Fruit fly (Drosophila melanogaster): ENCODE results near the gene Nubp2.

- TF ChIP-seq CG10348 (GFP tag; IDR thresholded peaks at IDR 0.05), result no peak
- no peak for TF ChIP-seq CG8159 (tag; optimal IDR thresholded peaks at IDR 0.05)
- no peak for TF ChIP-seq CG8301 (tag; optimal IDR thresholded peaks at IDR 0.05)
- TF ChIP-seq fd96Ca (GFP tag; IDR thresholded peaks at IDR 0.05), result no peak
- no peak for TF ChIP-seq gl (tag; optimal IDR thresholded peaks at IDR 0.05)
- no peak for TF ChIP-seq Ets98B (GFP tag; IDR thresholded peaks at IDR 0.05)
- no peak for TF ChIP-seq Pif1A (GFP tag; optimal IDR thresholded peaks at IDR 0.05)
- TF ChIP-seq Snoo (tag; optimal IDR thresholded peaks at IDR 0.05), result no peak
- TF ChIP-seq CG17806 (tag; optimal IDR thresholded peaks at IDR 0.05), result no peak
- TF ChIP-seq CG32121 (GFP tag; IDR thresholded peaks at IDR 0.05), result no peak
- TF ChIP-seq Pif1B (GFP tag; optimal IDR thresholded peaks at IDR 0.05), result no peak
Observed at dm6 chr3L:20517179-20517834, 9.1 kb upstream of the Nubp2 start.
